Fruit fly (Drosophila melanogaster) whole organism, embryonic: Measurements from ENCODE around the gene CG16789.

Source experiments
- Antp ChIP-seq: fragments of 200-800 bp; sonication (Bioruptor generic); optimal IDR thresholded peaks from 3 replicates; lab custom pipeline; 2016; ENCODE audit warnings: missing biosample characterization, missing genetic modification characterization
- B-H2 ChIP-seq: fragments of 200-800 bp; sonication (Bioruptor generic); optimal IDR thresholded peaks from 2 replicates; lab custom pipeline; 2018; ENCODE audit warnings: missing biosample characterization, mild to moderate bottlenecking, missing genetic modification characterization
- Bgb ChIP-seq: fragments of 200-800 bp; sonication (Bioruptor generic); IDR thresholded peaks from 2 replicates; pipeline ENCODE4 v1.3.6; 2022; ENCODE audit warnings: missing biosample characterization, missing genetic modification characterization; ENCODE audit not compliant: partially characterized antibody
- CG10267 ChIP-seq: fragments of 200-800 bp; sonication (Bioruptor generic); optimal IDR thresholded peaks from 2 replicates; lab custom pipeline; 2018; ENCODE audit warnings: missing biosample characterization, mild to moderate bottlenecking, missing genetic modification characterization, moderate library complexity
- CG10543 ChIP-seq: fragments of 200-800 bp; sonication (Bioruptor generic); optimal IDR thresholded peaks from 3 replicates; lab custom pipeline; 2017; ENCODE audit warnings: missing biosample characterization, mild to moderate bottlenecking, missing genetic modification characterization, moderate library complexity
- CG10959 ChIP-seq: fragments of 200-800 bp; sonication (Bioruptor generic); IDR thresholded peaks from 2 replicates; pipeline ENCODE4 v1.3.6; 2022; ENCODE audit warnings: missing biosample characterization, missing genetic modification characterization
- CG12155 ChIP-seq: fragments of 200-800 bp; sonication (Bioruptor generic); optimal IDR thresholded peaks from 3 replicates; lab custom pipeline; 2016; ENCODE audit warnings: missing biosample characterization, missing genetic modification characterization
- CG12659 ChIP-seq: fragments of 200-800 bp; sonication (Bioruptor generic); optimal IDR thresholded peaks from 3 replicates; lab custom pipeline; 2017; ENCODE audit warnings: mild to moderate bottlenecking, missing biosample characterization, missing genetic modification reagents, missing genetic modification characterization
- CG1647 ChIP-seq: fragments of 200-800 bp; sonication (Bioruptor generic); optimal IDR thresholded peaks from 3 replicates; lab custom pipeline; 2016; ENCODE audit warnings: missing biosample characterization, missing genetic modification characterization
- CG16813 ChIP-seq: fragments of 200-800 bp; sonication (Bioruptor generic); IDR thresholded peaks from 3 replicates; pipeline ENCODE4 v1.3.6; 2022; ENCODE audit warnings: missing biosample characterization, missing genetic modification characterization; ENCODE audit not compliant: partially characterized antibody
- CG17328 ChIP-seq: fragments of 200-800 bp; sonication (Bioruptor generic); IDR thresholded peaks from 2 replicates; pipeline ENCODE4 v1.3.6; 2022; ENCODE audit warnings: missing biosample characterization, missing genetic modification characterization
- CG17361 ChIP-seq: fragments of 200-800 bp; sonication (Bioruptor generic); IDR thresholded peaks from 3 replicates; pipeline ENCODE4 v1.3.6; 2022; ENCODE audit warnings: missing biosample characterization, missing genetic modification characterization
- CG17912 ChIP-seq: fragments of 200-800 bp; sonication (Bioruptor generic); optimal IDR thresholded peaks from 2 replicates; lab custom pipeline; 2018; ENCODE audit warnings: missing biosample characterization, mild to moderate bottlenecking, missing genetic modification characterization
- CG3995 ChIP-seq: fragments of 200-800 bp; sonication (Bioruptor generic); optimal IDR thresholded peaks from 3 replicates; lab custom pipeline; 2016; ENCODE audit warnings: missing biosample characterization, missing genetic modification characterization
- CG4707 ChIP-seq: fragments of 200-800 bp; sonication (Bioruptor generic); optimal IDR thresholded peaks from 2 replicates; lab custom pipeline; 2018; ENCODE audit warnings: missing biosample characterization, mild to moderate bottlenecking, missing genetic modification characterization, moderate library complexity
- CG4730 ChIP-seq: fragments of 200-800 bp; sonication (Bioruptor generic); IDR thresholded peaks from 2 replicates; pipeline ENCODE4 v1.3.6; 2022; ENCODE audit warnings: missing biosample characterization, missing genetic modification characterization
- CG6791 ChIP-seq: fragments of 200-800 bp; sonication (Bioruptor generic); IDR thresholded peaks from 3 replicates; pipeline ENCODE4 v1.3.6; 2022; ENCODE audit warnings: missing biosample characterization, missing genetic modification characterization; ENCODE audit not compliant: partially characterized antibody
- CG7786 ChIP-seq: fragments of 200-800 bp; sonication (Bioruptor generic); optimal IDR thresholded peaks from 2 replicates; lab custom pipeline; 2016; ENCODE audit warnings: missing biosample characterization, missing genetic modification characterization
- D19A ChIP-seq: fragments of 200-800 bp; optimal IDR thresholded peaks from 3 replicates; lab custom pipeline; 2019; ENCODE audit warnings: missing biosample characterization, mild to moderate bottlenecking, missing genetic modification characterization, moderate library complexity
- D19B ChIP-seq: fragments of 200-800 bp; sonication (Bioruptor generic); optimal IDR thresholded peaks from 2 replicates; lab custom pipeline; 2017; ENCODE audit warnings: missing biosample characterization, mild to moderate bottlenecking, missing genetic modification characterization
- Dip2 ChIP-seq: fragments of 200-800 bp; sonication (Bioruptor generic); IDR thresholded peaks from 2 replicates; pipeline ENCODE4 v1.3.6; 2022; ENCODE audit warnings: missing biosample characterization, missing genetic modification characterization
- HLH54F ChIP-seq: fragments of 200-800 bp; sonication (Bioruptor generic); optimal IDR thresholded peaks from 3 replicates; lab custom pipeline; 2016; ENCODE audit warnings: missing biosample characterization, missing genetic modification characterization
- Lhr ChIP-seq: fragments of 200-800 bp; sonication (Bioruptor generic); optimal IDR thresholded peaks from 3 replicates; lab custom pipeline; 2017; ENCODE audit warnings: mild to moderate bottlenecking, missing biosample characterization, missing genetic modification reagents, missing genetic modification characterization
- Max ChIP-seq: fragments of 200-800 bp; sonication (Bioruptor generic); optimal IDR thresholded peaks from 2 replicates; lab custom pipeline; 2016; ENCODE audit warnings: missing biosample characterization, mild to moderate bottlenecking, missing genetic modification characterization
- Oaz ChIP-seq: fragments of 200-800 bp; sonication (Bioruptor generic); IDR thresholded peaks from 2 replicates; pipeline ENCODE4 v1.3.6; 2022; ENCODE audit warnings: missing biosample characterization, missing genetic modification characterization
- Opbp ChIP-seq: fragments of 200-800 bp; sonication (Bioruptor generic); IDR thresholded peaks from 3 replicates; pipeline ENCODE4 v1.3.6; 2022; ENCODE audit warnings: missing biosample characterization, missing genetic modification characterization; ENCODE audit not compliant: partially characterized antibody
- Poxn ChIP-seq: fragments of 200-800 bp; sonication (Bioruptor generic); IDR thresholded peaks from 2 replicates; pipeline ENCODE4 v1.3.6; 2022; ENCODE audit warnings: missing biosample characterization, missing genetic modification characterization
- Sry-δ ChIP-seq: fragments of 200-800 bp; sonication (Bioruptor generic); optimal IDR thresholded peaks from 2 replicates; lab custom pipeline; 2016; ENCODE audit warnings: missing biosample characterization, missing genetic modification characterization
- Stat92E ChIP-seq, 3 experiments: fragments of >200 bp in 2 of 3; fragments of 200-800 bp in 1 of 3; sonication (Bioruptor generic) in 1 of 3; optimal IDR thresholded peaks; 2 replicates each; lab custom pipeline; 2017 to 2019; ENCODE audit warnings: missing biosample characterization in 3 of 3, missing genetic modification characterization in 3 of 3, mild to moderate bottlenecking in 1 of 3, moderate library complexity in 1 of 3
- Trl ChIP-seq, 3 experiments: fragments of >200 bp in 2 of 3; fragments of 200-800 bp in 1 of 3; sonication (Bioruptor generic) in 1 of 3; optimal IDR thresholded peaks; 2 replicates in 1 of 3; 3 replicates in 2 of 3; lab custom pipeline; 2016 to 2017; ENCODE audit warnings: missing biosample characterization in 1 of 3, missing genetic modification characterization in 1 of 3
- Usf ChIP-seq: fragments of 200-800 bp; sonication (Bioruptor generic); optimal IDR thresholded peaks from 2 replicates; lab custom pipeline; 2017; ENCODE audit warnings: missing genotype, missing biosample characterization, missing genetic modification characterization
- Vsx1 ChIP-seq: fragments of 200-800 bp; sonication (Bioruptor generic); optimal IDR thresholded peaks from 2 replicates; lab custom pipeline; 2017; ENCODE audit warnings: missing biosample characterization, mild to moderate bottlenecking, missing genetic modification characterization, missing genetic modification reagents
- Xrp1 ChIP-seq: fragments of 200-800 bp; sonication (Bioruptor generic); IDR thresholded peaks from 2 replicates; pipeline ENCODE4 v1.3.6; 2022; ENCODE audit warnings: missing biosample characterization, missing genetic modification characterization
- ato ChIP-seq: fragments of 200-800 bp; sonication (Bioruptor generic); IDR thresholded peaks from 2 replicates; pipeline ENCODE4 v1.3.6; 2022; ENCODE audit warnings: missing biosample characterization, missing genetic modification characterization; ENCODE audit not compliant: partially characterized antibody
- br ChIP-seq: fragments of >200 bp; optimal IDR thresholded peaks from 2 replicates; lab custom pipeline; 2017
- bsh ChIP-seq, 2 experiments: fragments of 200-800 bp; sonication (Bioruptor generic); optimal IDR thresholded peaks; 2 replicates each; lab custom pipeline; 2017 to 2018; ENCODE audit warnings: mild to moderate bottlenecking in 2 of 2, missing biosample characterization in 2 of 2, missing genetic modification characterization in 2 of 2, moderate library complexity in 1 of 2
- crc ChIP-seq: fragments of 200-800 bp; sonication (Bioruptor generic); optimal IDR thresholded peaks from 2 replicates; lab custom pipeline; 2016; ENCODE audit warnings: missing biosample characterization, missing genetic modification characterization
- danr ChIP-seq: fragments of 200-800 bp; sonication (Bioruptor generic); IDR thresholded peaks from 2 replicates; pipeline ENCODE4 v1.3.6; 2022; ENCODE audit warnings: missing biosample characterization, missing genetic modification characterization
- dmrt99B ChIP-seq: fragments of 200-800 bp; sonication (Bioruptor generic); optimal IDR thresholded peaks from 2 replicates; lab custom pipeline; 2018; ENCODE audit warnings: missing biosample characterization, mild to moderate bottlenecking, missing genetic modification characterization, moderate library complexity
- gfzf ChIP-seq: fragments of 200-800 bp; sonication (Bioruptor generic); optimal IDR thresholded peaks from 2 replicates; lab custom pipeline; 2016; ENCODE audit warnings: missing biosample characterization, mild to moderate bottlenecking, missing genetic modification characterization, moderate library complexity
- ken ChIP-seq: fragments of 200-800 bp; sonication (Bioruptor generic); IDR thresholded peaks from 3 replicates; pipeline ENCODE4 v1.3.6; 2022; ENCODE audit warnings: missing biosample characterization, missing genetic modification characterization
- mirr ChIP-seq: fragments of 200-800 bp; sonication (Bioruptor generic); optimal IDR thresholded peaks from 3 replicates; lab custom pipeline; 2018; ENCODE audit warnings: missing biosample characterization, mild to moderate bottlenecking, missing genetic modification characterization
- nmo ChIP-seq: fragments of 200-800 bp; sonication (Bioruptor generic); optimal IDR thresholded peaks from 2 replicates; lab custom pipeline; 2018; ENCODE audit warnings: missing biosample characterization, mild to moderate bottlenecking, missing genetic modification characterization, moderate library complexity
- p53 ChIP-seq: fragments of 200-800 bp; sonication (Bioruptor generic); optimal IDR thresholded peaks from 2 replicates; lab custom pipeline; 2016; ENCODE audit warnings: missing biosample characterization, missing genetic modification characterization
- peb ChIP-seq: fragments of 200-800 bp; sonication (Bioruptor generic); IDR thresholded peaks from 2 replicates; pipeline ENCODE4 v1.3.6; 2022; ENCODE audit warnings: missing biosample characterization, missing genetic modification characterization
- pita ChIP-seq: fragments of 200-800 bp; sonication (Bioruptor generic); optimal IDR thresholded peaks from 2 replicates; lab custom pipeline; 2017; ENCODE audit warnings: missing biosample characterization, mild to moderate bottlenecking, missing genetic modification characterization
- row ChIP-seq: fragments of 200-800 bp; sonication (Bioruptor generic); IDR thresholded peaks from 3 replicates; pipeline ENCODE4 v1.3.6; 2022; ENCODE audit warnings: missing biosample characterization, missing genetic modification characterization
- sens-2 ChIP-seq: fragments of 200-800 bp; sonication (Bioruptor generic); IDR thresholded peaks from 2 replicates; pipeline ENCODE4 v1.3.6; 2022; ENCODE audit warnings: missing biosample characterization, missing genetic modification characterization
- tap ChIP-seq: fragments of 200-800 bp; optimal IDR thresholded peaks from 3 replicates; lab custom pipeline; 2019; ENCODE audit warnings: missing biosample characterization, mild to moderate bottlenecking, missing genetic modification characterization, moderate library complexity
- trh ChIP-seq: fragments of 200-800 bp; sonication (Bioruptor generic); optimal IDR thresholded peaks from 2 replicates; lab custom pipeline; 2016; ENCODE audit warnings: missing biosample characterization, missing genetic modification characterization
- wdn ChIP-seq: fragments of 200-800 bp; sonication (Bioruptor generic); IDR thresholded peaks from 2 replicates; pipeline ENCODE4 v1.3.6; 2022; ENCODE audit warnings: missing biosample characterization, missing genetic modification characterization

CG16789 gene

dm6 chr3R:9612217-9612616 lies 46.2 kb downstream of the CG16789 start (continued):
- TF ChIP-seq Lhr (GFP tag; lab: Kevin White, UChicago) (no peak), trh (GFP tag; lab: Kevin White, UChicago) (no peak), mirr (GFP tag; lab: Kevin White, UChicago) (no peak), tap (tag; lab: Kevin White, UChicago) (no peak), Usf (no peak), CG17912 (GFP tag; lab: Kevin White, UChicago) (no peak), CG12659 (GFP tag; lab: Kevin White, UChicago) (no peak), CG4730 (GFP tag; lab: Robert Waterston, UW) (no peak), Antp (GFP tag; lab: Kevin White, UChicago) (no peak), Stat92E (GFP tag; optimal IDR thresholded peaks at IDR 0.05; lab: Kevin White, UChicago) (no peak), peb (GFP tag; lab: Robert Waterston, UW) (no peak), Vsx1 (GFP tag; lab: Kevin White, UChicago) (no peak), Max (GFP tag; lab: Kevin White, UChicago) (no peak), wdn (no peak), Oaz (GFP tag; lab: Robert Waterston, UW) (no peak), nmo (GFP tag; lab: Kevin White, UChicago) (no peak), CG1647 (no peak), CG10959 (GFP tag; lab: Robert Waterston, UW) (no peak), CG17328 (no peak), crc (no peak), D19A (tag; lab: Kevin White, UChicago) (no peak), gfzf (GFP tag; lab: Kevin White, UChicago) (no peak), Opbp (GFP tag; lab: Robert Waterston, UW) (no peak), p53 (no peak), CG10267 (tag; lab: Kevin White, UChicago) (no peak), ken (no peak), danr (GFP tag; lab: Robert Waterston, UW) (no peak), D19B (GFP tag; lab: Kevin White, UChicago) (peak; percentile 81), Sry-δ (no peak), Xrp1 (no peak), Trl (optimal IDR thresholded peaks at IDR 0.05; lab: Kevin White, UChicago) (no peak), Trl (GFP tag; optimal IDR thresholded peaks at IDR 0.05; lab: Kevin White, UChicago) (no peak), Dip2 (no peak), ato (peak; percentile 49; the same call in 1 of the 2 replicates), bsh (GFP tag; optimal IDR thresholded peaks at IDR 0.05; lab: Kevin White, UChicago) (peak in 1 of 2 experiments; percentile 4), B-H2 (GFP tag; lab: Kevin White, UChicago) (no peak), CG6791 (GFP tag; lab: Robert Waterston, UW) (peak; percentile 49; the same call in 1 of the 3 replicates), CG12155 (GFP tag; lab: Kevin White, UChicago) (no peak), CG17361 (GFP tag; lab: Robert Waterston, UW) (no peak), row (peak; percentile 40; the same call in 2 of the 3 replicates), sens-2 (GFP tag; lab: Robert Waterston, UW) (no peak), pita (GFP tag; lab: Kevin White, UChicago) (no peak), br (lab: Kevin White, UChicago) (no peak), CG3995 (GFP tag; lab: Kevin White, UChicago) (no peak), CG10543 (GFP tag; lab: Kevin White, UChicago) (no peak), dmrt99B (tag; lab: Kevin White, UChicago) (no peak), Poxn (no peak), HLH54F (no peak), CG7786 (no peak), CG4707 (GFP tag; lab: Kevin White, UChicago) (no peak), Bgb (peak; percentile 38), CG16813 (GFP tag; lab: Robert Waterston, UW) (peak; percentile 69)
